Worm (Caenorhabditis elegans) whole organism, L4 larva: ENCODE data around the gene C30G7.5.
A peak's percentile ranks its signal among the peaks of the same experiment; 100 is the strongest.

ENCODE experiments used
- D1046.2 ChIP-seq: fragments of 200-800 bp; sonication (Bioruptor generic); IDR thresholded peaks from 2 replicates; pipeline ENCODE4 v1.3.6; 2022; ENCODE audit warnings: missing genetic modification characterization, missing compliant biosample characterization
- F10B5.3 ChIP-seq: sonication (generic microtip); optimal IDR thresholded peaks from 2 replicates; lab custom pipeline; 2016; ENCODE audit warnings: mild to moderate bottlenecking, missing genetic modification characterization, missing compliant biosample characterization
- F37D6.2 ChIP-seq: sonication (generic microtip); optimal IDR thresholded peaks from 2 replicates; lab custom pipeline; 2016; ENCODE audit warnings: mild to moderate bottlenecking, missing genetic modification characterization, missing compliant biosample characterization
- F44E2.7 ChIP-seq: fragments of 200-800 bp; sonication (Bioruptor generic); IDR thresholded peaks from 2 replicates; pipeline ENCODE4 v2.1.2; 2022; ENCODE audit warnings: missing genetic modification characterization, missing compliant biosample characterization
- Y75B8A.6 ChIP-seq: fragments of 200-800 bp; sonication (Bioruptor generic); IDR thresholded peaks from 2 replicates; pipeline ENCODE4 v1.3.6; 2022; ENCODE audit warnings: missing genetic modification reagents, missing genetic modification characterization, missing compliant biosample characterization
- ZK337.2 ChIP-seq: fragments of 200-800 bp; sonication (Bioruptor generic); IDR thresholded peaks from 2 replicates; pipeline ENCODE4 v1.3.6; 2022; ENCODE audit warnings: missing genetic modification reagents, missing genetic modification characterization, missing compliant biosample characterization
- aly-2 ChIP-seq: sonication (generic microtip); optimal IDR thresholded peaks from 2 replicates; lab custom pipeline; 2018; ENCODE audit warnings: missing biosample characterization, missing genetic modification characterization
- arid-1 ChIP-seq: fragments of 200-800 bp; sonication (Bioruptor generic); conservative IDR thresholded peaks from 2 replicates; pipeline ENCODE4 v1.3.6; 2022; ENCODE audit warnings: missing genetic modification reagents, missing genetic modification characterization, missing compliant biosample characterization
- attf-4 ChIP-seq: sonication (generic microtip); optimal IDR thresholded peaks from 3 replicates; lab custom pipeline; 2017; ENCODE audit warnings: missing biosample characterization, missing genetic modification characterization
- ceh-32 ChIP-seq: sonication (generic microtip); optimal IDR thresholded peaks from 2 replicates; lab custom pipeline; 2016; ENCODE audit warnings: mild to moderate bottlenecking, missing genetic modification characterization, missing compliant biosample characterization; ENCODE audit not compliant: poor library complexity
- ceh-44 ChIP-seq: fragments of 200-800 bp; sonication (Bioruptor generic); IDR thresholded peaks from 2 replicates; pipeline ENCODE4 v1.3.6; 2022; ENCODE audit warnings: missing genetic modification reagents, missing genetic modification characterization, missing compliant biosample characterization
- ceh-82 ChIP-seq: sonication (generic microtip); optimal IDR thresholded peaks from 2 replicates; lab custom pipeline; 2017; ENCODE audit warnings: missing biosample characterization, missing genetic modification characterization
- cey-2 ChIP-seq: sonication (generic microtip); optimal IDR thresholded peaks from 3 replicates; lab custom pipeline; 2017; ENCODE audit warnings: missing genetic modification characterization, mild to moderate bottlenecking, missing compliant biosample characterization, antibody characterized with exemption, borderline replicate concordance; ENCODE audit not compliant: insufficient read depth
- dmd-6 ChIP-seq: fragments of 200-800 bp; sonication (Bioruptor generic); IDR thresholded peaks from 2 replicates; pipeline ENCODE4 v1.3.6; 2022; ENCODE audit warnings: missing genetic modification reagents, missing genetic modification characterization, missing compliant biosample characterization
- dmd-9 ChIP-seq: fragments of 200-800 bp; sonication (Bioruptor generic); IDR thresholded peaks from 2 replicates; pipeline ENCODE4 v1.3.6; 2022; ENCODE audit warnings: missing genetic modification reagents, missing genetic modification characterization, missing compliant biosample characterization
- egl-27 ChIP-seq: sonication (generic microtip); optimal IDR thresholded peaks from 3 replicates; lab custom pipeline; 2017; ENCODE audit warnings: missing biosample characterization, missing genetic modification reagents, missing genetic modification characterization
- hlh-11 ChIP-seq: fragments of 200-800 bp; sonication (Bioruptor generic); optimal IDR thresholded peaks from 2 replicates; lab custom pipeline; 2018; ENCODE audit warnings: mild to moderate bottlenecking, missing genetic modification characterization, missing compliant biosample characterization
- hlh-30 ChIP-seq: sonication (generic microtip); optimal IDR thresholded peaks from 2 replicates; lab custom pipeline; 2017; ENCODE audit warnings: antibody characterized with exemption, mild to moderate bottlenecking, missing genetic modification characterization, missing compliant biosample characterization; ENCODE audit not compliant: insufficient read depth
- hmg-1.1 ChIP-seq: fragments of 200-800 bp; sonication (Bioruptor generic); IDR thresholded peaks from 2 replicates; pipeline ENCODE4 v1.3.6; 2022; ENCODE audit warnings: missing genetic modification reagents, missing genetic modification characterization, missing compliant biosample characterization
- jun-1 ChIP-seq: fragments of 150-350 bp; optimal IDR thresholded peaks from 2 replicates; lab custom pipeline; 2014; ENCODE audit warnings: missing biosample characterization, missing genetic modification reagents, missing genetic modification characterization
- lim-7 ChIP-seq: fragments of 200-800 bp; sonication (Bioruptor generic); IDR thresholded peaks from 2 replicates; pipeline ENCODE4 v1.3.6; 2022; ENCODE audit warnings: missing genetic modification characterization, missing compliant biosample characterization
- lin-1 ChIP-seq: fragments of 200-800 bp; sonication (Bioruptor generic); IDR thresholded peaks from 2 replicates; pipeline ENCODE4 v1.3.6; 2022; ENCODE audit warnings: missing genetic modification reagents, missing genetic modification characterization, missing compliant biosample characterization
- lsy-2 ChIP-seq, 2 experiments: fragments of 150-350 bp in 1 of 2; sonication (generic microtip) in 1 of 2; optimal IDR thresholded peaks; 2 replicates each; lab custom pipeline; 2014 to 2017; ENCODE audit warnings: missing biosample characterization in 2 of 2, missing genetic modification characterization in 2 of 2
- mdl-1 ChIP-seq, 2 experiments: fragments of 150-350 bp in 1 of 2; sonication (generic microtip) in 1 of 2; optimal IDR thresholded peaks; 2 replicates each; lab custom pipeline; 2014 to 2017; ENCODE audit warnings: missing biosample characterization in 2 of 2, missing genetic modification characterization in 2 of 2
- mep-1 ChIP-seq: fragments of 150-350 bp; sonication (generic microtip); optimal IDR thresholded peaks from 3 replicates; lab custom pipeline; 2014; ENCODE audit warnings: missing biosample characterization, missing genetic modification characterization
- mxl-2 ChIP-seq: fragments of 200-800 bp; sonication (Bioruptor generic); conservative IDR thresholded peaks from 2 replicates; pipeline ENCODE4 v1.3.6; 2022; ENCODE audit warnings: missing genetic modification reagents, missing genetic modification characterization, missing compliant biosample characterization
- nhr-11 ChIP-seq: fragments of 150-350 bp; optimal IDR thresholded peaks from 2 replicates; lab custom pipeline; 2014; ENCODE audit warnings: missing biosample characterization, missing genetic modification characterization
- nhr-111 ChIP-seq: fragments of 200-800 bp; sonication (Bioruptor generic); optimal IDR thresholded peaks from 2 replicates; lab custom pipeline; 2018; ENCODE audit warnings: mild to moderate bottlenecking, missing genetic modification characterization, missing compliant biosample characterization
- nhr-28 ChIP-seq: fragments of 150-350 bp; optimal IDR thresholded peaks from 2 replicates; lab custom pipeline; 2014; ENCODE audit warnings: missing biosample characterization, missing genetic modification characterization
- nhr-48 ChIP-seq: sonication (generic microtip); optimal IDR thresholded peaks from 2 replicates; lab custom pipeline; 2016; ENCODE audit warnings: mild to moderate bottlenecking, missing genetic modification characterization, missing compliant biosample characterization
- pqm-1 ChIP-seq: sonication (generic microtip); optimal IDR thresholded peaks from 2 replicates; lab custom pipeline; 2017; ENCODE audit warnings: missing biosample characterization, missing genetic modification characterization
- set-16 ChIP-seq: fragments of 200-800 bp; sonication (Bioruptor generic); IDR thresholded peaks from 2 replicates; pipeline ENCODE4 v1.3.6; 2022; ENCODE audit warnings: missing genetic modification reagents, missing genetic modification characterization, missing compliant biosample characterization
- snpc-1.2 ChIP-seq: fragments of 200-800 bp; sonication (Bioruptor generic); IDR thresholded peaks from 2 replicates; pipeline ENCODE4 v1.3.6; 2022; ENCODE audit warnings: missing genetic modification reagents, missing genetic modification characterization, missing compliant biosample characterization
- tag-97 ChIP-seq: fragments of 200-800 bp; sonication (Bioruptor generic); IDR thresholded peaks from 2 replicates; pipeline ENCODE4 v1.3.6; 2022; ENCODE audit warnings: missing genetic modification characterization, missing compliant biosample characterization
- unc-62 ChIP-seq, 3 experiments: fragments of 150-350 bp in 1 of 3; sonication (generic microtip); optimal IDR thresholded peaks in 2 of 3; peaks in 1 of 3; 1 replicate in 1 of 3; 2 replicates in 2 of 3; lab custom pipeline; 2014 to 2017; ENCODE audit warnings: missing biosample characterization in 3 of 3, missing genetic modification characterization in 3 of 3, missing genetic modification reagents in 3 of 3, missing genotype in 1 of 3
- zfp-3 ChIP-seq: fragments of 200-800 bp; sonication (Bioruptor generic); conservative IDR thresholded peaks from 2 replicates; pipeline ENCODE4 v1.3.6; 2022; ENCODE audit warnings: missing genetic modification reagents, missing genetic modification characterization, missing compliant biosample characterization
- zip-11 ChIP-seq: fragments of 200-800 bp; sonication (Bioruptor generic); IDR thresholded peaks from 2 replicates; pipeline ENCODE4 v1.3.6; 2022; ENCODE audit warnings: missing genetic modification characterization, missing compliant biosample characterization

Gene C30G7.5

ce11 chrV:14984593-14984992 lies 30.1 kb upstream of the C30G7.5 start, which contains the start of gene F02D8.4:
TSS of gene F02D8.4 (plus strand) at chrV:14984893.
- TF ChIP-seq unc-62 (GFP tag; optimal IDR thresholded peaks at IDR 0.05 in 1 of 2; lab: Kevin White, UChicago) (peak in 1 of 2 experiments; percentile 26), unc-62 (tag; optimal IDR thresholded peaks at IDR 0.05; lab: Kevin White, UChicago) (no peak), cey-2 (tag; lab: Kevin White, UChicago) (no peak)

DNA sequence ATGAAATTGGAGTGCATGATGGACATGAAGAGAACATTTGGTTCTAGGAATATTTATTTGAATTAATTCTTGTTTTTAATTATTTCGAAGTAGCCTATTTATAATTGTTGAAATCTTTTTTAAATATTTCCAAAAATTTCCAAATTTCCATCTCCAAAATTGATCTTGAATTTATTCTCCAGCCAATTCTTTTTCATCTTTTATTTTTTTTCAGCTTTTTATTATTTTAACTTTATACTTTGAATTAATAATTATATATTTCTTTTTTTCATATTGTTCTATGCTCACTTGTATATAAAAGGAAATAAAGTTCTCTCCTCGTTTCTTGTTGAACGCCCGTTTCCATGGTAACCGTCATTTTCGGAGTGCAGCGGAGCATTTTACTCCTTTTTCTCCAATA lies 25.4 kb upstream of the C30G7.5 start, which contains the start of gene xbx-1:
TSS of gene xbx-1 (plus strand) at position 301 of the 400 bp plus-strand sequence.
- no peak for TF ChIP-seq ceh-44 (GFP tag; lab: Robert Waterston, UW)
- no peak for TF ChIP-seq snpc-1.2 (GFP tag; lab: Robert Waterston, UW)
- TF ChIP-seq attf-4, result no peak
- TF ChIP-seq dmd-6, result no peak
- TF ChIP-seq mdl-1 (tag; optimal IDR thresholded peaks at IDR 0.05; lab: Kevin White, UChicago), result no peak
- TF ChIP-seq F10B5.3 (tag; lab: Kevin White, UChicago), result no peak
- no peak for TF ChIP-seq mxl-2 (GFP tag; lab: Robert Waterston, UW)
- no peak for TF ChIP-seq ceh-32 (tag; lab: Kevin White, UChicago)
- TF ChIP-seq pqm-1 (tag; lab: Kevin White, UChicago), result no peak

ce11 chrV:14978205-14978751 lies 23.7 kb upstream of the C30G7.5 start, which contains the start of the genes grd-12 and F02D8.1:
TSS of gene grd-12 (plus strand) at chrV:14978505.
TSS of gene F02D8.1 (minus strand) at chrV:14978701.
- TF ChIP-seq unc-62 (GFP tag; optimal IDR thresholded peaks at IDR 0.05 in 1 of 2; lab: Kevin White, UChicago) (no peak), unc-62 (tag; optimal IDR thresholded peaks at IDR 0.05; lab: Kevin White, UChicago) (no peak), tag-97 (GFP tag; lab: Robert Waterston, UW) (no peak), F10B5.3 (tag; lab: Kevin White, UChicago) (no peak), hlh-11 (tag; lab: Kevin White, UChicago) (no peak), ZK337.2 (GFP tag; lab: Robert Waterston, UW) (no peak), arid-1 (no peak), nhr-48 (tag; lab: Kevin White, UChicago) (no peak), ceh-82 (no peak), zfp-3 (GFP tag; lab: Robert Waterston, UW) (no peak), D1046.2 (GFP tag; lab: Robert Waterston, UW) (no peak), F44E2.7 (GFP tag; lab: Robert Waterston, UW) (no peak), jun-1 (no peak), hlh-30 (tag; lab: Kevin White, UChicago) (no peak), nhr-11 (tag; lab: Kevin White, UChicago) (no peak), mep-1 (tag; lab: Kevin White, UChicago) (no peak), hmg-1.1 (GFP tag; lab: Robert Waterston, UW) (no peak), egl-27 (tag; lab: Kevin White, UChicago) (no peak), ceh-32 (tag; lab: Kevin White, UChicago) (no peak), F37D6.2 (tag; lab: Kevin White, UChicago) (no peak)

- TF ChIP-seq nhr-28 (tag; lab: Kevin White, UChicago), result no peak
- no peak for TF ChIP-seq aly-2 (tag; lab: Kevin White, UChicago)
- TF ChIP-seq, all 104 proteins: peak for 0
Observed at ce11 chrV:14971136-14971535, 16.6 kb upstream of the C30G7.5 start, which contains the start of gene nlp-59. TSS of gene nlp-59 (plus strand) at chrV:14971436.

ce11 chrV:14955676-14956075 lies 1.1 kb upstream of the C30G7.5 start, which contains the start of gene F02D8.9:
TSS of gene F02D8.9 (minus strand) at chrV:14955776.
- TF ChIP-seq zip-11 (GFP tag; lab: Robert Waterston, UW), result no peak
- no peak for TF ChIP-seq hlh-30 (tag; lab: Kevin White, UChicago)
- no peak for TF ChIP-seq Y75B8A.6
- TF ChIP-seq lin-1 (GFP tag; lab: Robert Waterston, UW), result no peak
- no peak for TF ChIP-seq D1046.2 (GFP tag; lab: Robert Waterston, UW)
- no peak for TF ChIP-seq cey-2 (tag; lab: Kevin White, UChicago)
- TF ChIP-seq nhr-111 (GFP tag; lab: Kevin White, UChicago), result no peak
- no peak for TF ChIP-seq lsy-2 (tag; optimal IDR thresholded peaks at IDR 0.05; lab: Kevin White, UChicago)
- no peak for TF ChIP-seq dmd-9
- TF ChIP-seq lim-7, result no peak
- no peak for TF ChIP-seq set-16
